Worm (Caenorhabditis elegans) whole organism, L4 larva: ENCODE results near the gene cyp-14A2.

ENCODE experiments used
- D1046.2 ChIP-seq: fragments of 200-800 bp; sonication (Bioruptor generic); IDR thresholded peaks from 2 replicates; pipeline ENCODE4 v1.3.6; 2022; ENCODE audit warnings: missing genetic modification characterization, missing compliant biosample characterization
- T20F7.1 ChIP-seq: fragments of 200-800 bp; sonication (Bioruptor generic); optimal IDR thresholded peaks from 2 replicates; lab custom pipeline; 2018; ENCODE audit warnings: mild to moderate bottlenecking, missing genetic modification characterization, missing compliant biosample characterization
- T26A8.4 ChIP-seq: fragments of 200-800 bp; sonication (Bioruptor generic); IDR thresholded peaks from 2 replicates; pipeline ENCODE4 v1.3.6; 2022; ENCODE audit warnings: missing genetic modification characterization, missing compliant biosample characterization
- Y105C5A.15 ChIP-seq: fragments of 200-800 bp; sonication (Bioruptor generic); IDR thresholded peaks from 2 replicates; pipeline ENCODE4 v1.3.6; 2022; ENCODE audit warnings: missing genetic modification characterization, missing compliant biosample characterization
- Y48G9A.11 ChIP-seq: fragments of 200-800 bp; sonication (Bioruptor generic); IDR thresholded peaks from 2 replicates; pipeline ENCODE4 v1.3.6; 2022; ENCODE audit warnings: missing genetic modification reagents, missing genetic modification characterization, missing compliant biosample characterization
- Y5F2A.4 ChIP-seq: fragments of 200-800 bp; sonication (Bioruptor generic); optimal IDR thresholded peaks from 2 replicates; lab custom pipeline; 2018; ENCODE audit warnings: mild to moderate bottlenecking, missing genetic modification characterization, missing compliant biosample characterization
- ZK337.2 ChIP-seq: fragments of 200-800 bp; sonication (Bioruptor generic); IDR thresholded peaks from 2 replicates; pipeline ENCODE4 v1.3.6; 2022; ENCODE audit warnings: missing genetic modification reagents, missing genetic modification characterization, missing compliant biosample characterization
- arid-1 ChIP-seq: fragments of 200-800 bp; sonication (Bioruptor generic); conservative IDR thresholded peaks from 2 replicates; pipeline ENCODE4 v1.3.6; 2022; ENCODE audit warnings: missing genetic modification reagents, missing genetic modification characterization, missing compliant biosample characterization
- ceh-20 ChIP-seq: fragments of 200-800 bp; sonication (Bioruptor generic); IDR thresholded peaks from 2 replicates; pipeline ENCODE4 v1.3.6; 2022; ENCODE audit warnings: missing genetic modification reagents, missing genetic modification characterization, missing compliant biosample characterization
- ceh-62 ChIP-seq: sonication (generic microtip); optimal IDR thresholded peaks from 2 replicates; lab custom pipeline; 2017; ENCODE audit warnings: missing biosample characterization, missing genetic modification characterization
- ctbp-1 ChIP-seq: fragments of 200-800 bp; sonication (Bioruptor generic); IDR thresholded peaks from 2 replicates; pipeline ENCODE4 v1.3.6; 2022; ENCODE audit warnings: missing genetic modification reagents, missing genetic modification characterization, missing compliant biosample characterization
- daf-16 ChIP-seq, 3 experiments: sonication (generic microtip); optimal IDR thresholded peaks; 2 replicates each; lab custom pipeline; 2016 to 2017; ENCODE audit warnings: missing genetic modification characterization in 3 of 3, missing genetic modification reagents in 3 of 3, mild to moderate bottlenecking in 2 of 3, missing compliant biosample characterization in 2 of 3, missing biosample characterization in 1 of 3, moderate library complexity in 1 of 3
- dmd-6 ChIP-seq: fragments of 200-800 bp; sonication (Bioruptor generic); IDR thresholded peaks from 2 replicates; pipeline ENCODE4 v1.3.6; 2022; ENCODE audit warnings: missing genetic modification reagents, missing genetic modification characterization, missing compliant biosample characterization
- dmd-9 ChIP-seq: fragments of 200-800 bp; sonication (Bioruptor generic); IDR thresholded peaks from 2 replicates; pipeline ENCODE4 v1.3.6; 2022; ENCODE audit warnings: missing genetic modification reagents, missing genetic modification characterization, missing compliant biosample characterization
- egl-43 ChIP-seq: fragments of 200-800 bp; sonication (Bioruptor generic); IDR thresholded peaks from 2 replicates; pipeline ENCODE4 v1.3.6; 2022; ENCODE audit warnings: missing genetic modification reagents, missing genetic modification characterization, missing compliant biosample characterization
- fos-1 ChIP-seq: fragments of 150-350 bp; optimal IDR thresholded peaks from 2 replicates; lab custom pipeline; 2014; ENCODE audit warnings: missing biosample characterization, missing genetic modification characterization
- gei-8 ChIP-seq: fragments of 200-800 bp; sonication (Bioruptor generic); optimal IDR thresholded peaks from 2 replicates; lab custom pipeline; 2018; ENCODE audit warnings: mild to moderate bottlenecking, missing genetic modification characterization, missing compliant biosample characterization
- hlh-30 ChIP-seq: sonication (generic microtip); optimal IDR thresholded peaks from 2 replicates; lab custom pipeline; 2017; ENCODE audit warnings: antibody characterized with exemption, mild to moderate bottlenecking, missing genetic modification characterization, missing compliant biosample characterization; ENCODE audit not compliant: insufficient read depth
- hmg-1.1 ChIP-seq: fragments of 200-800 bp; sonication (Bioruptor generic); IDR thresholded peaks from 2 replicates; pipeline ENCODE4 v1.3.6; 2022; ENCODE audit warnings: missing genetic modification reagents, missing genetic modification characterization, missing compliant biosample characterization
- lim-7 ChIP-seq: fragments of 200-800 bp; sonication (Bioruptor generic); IDR thresholded peaks from 2 replicates; pipeline ENCODE4 v1.3.6; 2022; ENCODE audit warnings: missing genetic modification characterization, missing compliant biosample characterization
- lin-15B ChIP-seq: fragments of 150-350 bp; sonication (generic microtip); optimal IDR thresholded peaks from 3 replicates; lab custom pipeline; 2014; ENCODE audit warnings: missing biosample characterization, missing genetic modification characterization
- lir-3 ChIP-seq: sonication (generic microtip); optimal IDR thresholded peaks from 2 replicates; lab custom pipeline; 2016; ENCODE audit warnings: mild to moderate bottlenecking, missing genetic modification characterization, missing compliant biosample characterization
- madf-9 ChIP-seq: fragments of 200-800 bp; sonication (Bioruptor generic); conservative IDR thresholded peaks from 2 replicates; pipeline ENCODE4 v1.3.6; 2022; ENCODE audit warnings: missing genetic modification reagents, missing genetic modification characterization, missing compliant biosample characterization
- mep-1 ChIP-seq: fragments of 150-350 bp; sonication (generic microtip); optimal IDR thresholded peaks from 3 replicates; lab custom pipeline; 2014; ENCODE audit warnings: missing biosample characterization, missing genetic modification characterization
- mes-2 ChIP-seq: sonication (generic microtip); optimal IDR thresholded peaks from 2 replicates; lab custom pipeline; 2016; ENCODE audit warnings: missing genotype, mild to moderate bottlenecking, missing genetic modification characterization, missing compliant biosample characterization; ENCODE audit not compliant: poor library complexity, severe bottlenecking
- mxl-2 ChIP-seq: fragments of 200-800 bp; sonication (Bioruptor generic); conservative IDR thresholded peaks from 2 replicates; pipeline ENCODE4 v1.3.6; 2022; ENCODE audit warnings: missing genetic modification reagents, missing genetic modification characterization, missing compliant biosample characterization
- nhr-102 ChIP-seq: sonication (generic microtip); optimal IDR thresholded peaks from 2 replicates; lab custom pipeline; 2016; ENCODE audit warnings: mild to moderate bottlenecking, missing genetic modification characterization, moderate library complexity, missing compliant biosample characterization
- nhr-11 ChIP-seq: fragments of 150-350 bp; optimal IDR thresholded peaks from 2 replicates; lab custom pipeline; 2014; ENCODE audit warnings: missing biosample characterization, missing genetic modification characterization
- nhr-111 ChIP-seq: fragments of 200-800 bp; sonication (Bioruptor generic); optimal IDR thresholded peaks from 2 replicates; lab custom pipeline; 2018; ENCODE audit warnings: mild to moderate bottlenecking, missing genetic modification characterization, missing compliant biosample characterization
- nhr-237 ChIP-seq: sonication (generic microtip); optimal IDR thresholded peaks from 2 replicates; lab custom pipeline; 2017; ENCODE audit warnings: missing biosample characterization, missing genetic modification characterization
- nhr-28 ChIP-seq: fragments of 150-350 bp; optimal IDR thresholded peaks from 2 replicates; lab custom pipeline; 2014; ENCODE audit warnings: missing biosample characterization, missing genetic modification characterization
- nhr-41 ChIP-seq: fragments of 200-800 bp; sonication (Bioruptor generic); IDR thresholded peaks from 2 replicates; pipeline ENCODE4 v1.3.6; 2022; ENCODE audit warnings: missing genetic modification reagents, missing genetic modification characterization, missing compliant biosample characterization
- nhr-48 ChIP-seq: sonication (generic microtip); optimal IDR thresholded peaks from 2 replicates; lab custom pipeline; 2016; ENCODE audit warnings: mild to moderate bottlenecking, missing genetic modification characterization, missing compliant biosample characterization
- pha-4 ChIP-seq, 2 experiments: fragments of 150-350 bp in 1 of 2; fragments of 200-800 bp in 1 of 2; sonication (Bioruptor generic) in 1 of 2; IDR thresholded peaks in 1 of 2; optimal IDR thresholded peaks in 1 of 2; 2 replicates each; pipeline versions ENCODE4 v1.3.6 to Lab custom; 2014 to 2022; ENCODE audit warnings: missing genetic modification characterization in 2 of 2, missing genetic modification reagents in 2 of 2, missing biosample characterization in 1 of 2, missing compliant biosample characterization in 1 of 2
- pqm-1 ChIP-seq: sonication (generic microtip); optimal IDR thresholded peaks from 2 replicates; lab custom pipeline; 2017; ENCODE audit warnings: missing biosample characterization, missing genetic modification characterization
- rbr-2 ChIP-seq: sonication (generic microtip); optimal IDR thresholded peaks from 2 replicates; lab custom pipeline; 2016; ENCODE audit warnings: missing genotype, missing genetic modification characterization, missing compliant biosample characterization
- saeg-2 ChIP-seq: fragments of 200-800 bp; sonication (Bioruptor generic); IDR thresholded peaks from 2 replicates; pipeline ENCODE4 v1.3.6; 2022; ENCODE audit warnings: missing genetic modification reagents, missing genetic modification characterization, missing compliant biosample characterization
- spr-1 ChIP-seq: sonication (generic microtip); optimal IDR thresholded peaks from 2 replicates; lab custom pipeline; 2016; ENCODE audit warnings: mild to moderate bottlenecking, missing genetic modification characterization, missing compliant biosample characterization
- spr-3 ChIP-seq: fragments of 200-800 bp; sonication (Bioruptor generic); optimal IDR thresholded peaks from 2 replicates; lab custom pipeline; 2018; ENCODE audit warnings: mild to moderate bottlenecking, missing genetic modification characterization, missing compliant biosample characterization
- tra-1 ChIP-seq: fragments of 200-800 bp; sonication (Bioruptor generic); IDR thresholded peaks from 2 replicates; pipeline ENCODE4 v1.3.6; 2022; ENCODE audit warnings: missing genetic modification reagents, missing genetic modification characterization, missing compliant biosample characterization
- zfp-2 ChIP-seq: sonication (generic microtip); optimal IDR thresholded peaks from 2 replicates; lab custom pipeline; 2016; ENCODE audit warnings: mild to moderate bottlenecking, missing genetic modification characterization, missing compliant biosample characterization
- zfp-3 ChIP-seq: fragments of 200-800 bp; sonication (Bioruptor generic); conservative IDR thresholded peaks from 2 replicates; pipeline ENCODE4 v1.3.6; 2022; ENCODE audit warnings: missing genetic modification reagents, missing genetic modification characterization, missing compliant biosample characterization
- zip-2 ChIP-seq: fragments of 150-350 bp; optimal IDR thresholded peaks from 2 replicates; lab custom pipeline; 2014; ENCODE audit warnings: missing biosample characterization, missing genetic modification characterization
- ztf-7 ChIP-seq: fragments of 150-350 bp; optimal IDR thresholded peaks from 2 replicates; lab custom pipeline; 2014; ENCODE audit warnings: missing biosample characterization, missing genetic modification characterization

cyp-14A2 gene

ce11 chrX:13284618-13285017, 15.1 kb upstream of the cyp-14A2 start (continued):
- peak; percentile 73 for TF ChIP-seq pha-4 (GFP tag; IDR thresholded peaks at IDR 0.05; lab: Robert Waterston, UW)
- TF ChIP-seq pha-4 (tag; optimal IDR thresholded peaks at IDR 0.05; lab: Kevin White, UChicago), result no peak
- no peak for TF ChIP-seq zfp-2
- no peak for TF ChIP-seq zip-2
- TF ChIP-seq gei-8 (GFP tag; lab: Kevin White, UChicago), result no peak
- no peak for TF ChIP-seq fos-1 (tag; lab: Kevin White, UChicago)
- TF ChIP-seq nhr-111, result no peak
- no peak for TF ChIP-seq dmd-9 (GFP tag; lab: Robert Waterston, UW)

ce11 chrX:13284091-13284490, 14.6 kb upstream of the cyp-14A2 start, which contains the start of gene cyp-14A4:
TSS of gene cyp-14A4 (minus strand) at chrX:13284197.
- TF ChIP-seq hlh-30 (tag; lab: Kevin White, UChicago) (no peak), T20F7.1 (GFP tag; lab: Kevin White, UChicago) (no peak), ceh-62 (tag; lab: Kevin White, UChicago) (no peak), daf-16 (GFP tag; optimal IDR thresholded peaks at IDR 0.05; lab: Kevin White, UChicago) (no peak), daf-16 (tag; optimal IDR thresholded peaks at IDR 0.05; lab: Kevin White, UChicago) (peak; percentile 91), Y5F2A.4 (GFP tag; lab: Kevin White, UChicago) (no peak), nhr-28 (tag; lab: Kevin White, UChicago) (peak; percentile 38), lin-15B (no peak)

- TF ChIP-seq Y5F2A.4 (GFP tag; lab: Kevin White, UChicago) (peak; percentile 28), mep-1 (tag; lab: Kevin White, UChicago) (no peak), rbr-2 (tag; lab: Kevin White, UChicago) (no peak), spr-1 (tag; lab: Kevin White, UChicago) (peak; percentile 21), ceh-20 (GFP tag; lab: Robert Waterston, UW) (0 out of 2 replicates have a peak, but pooled peaks have one; percentile 17), hmg-1.1 (GFP tag; lab: Robert Waterston, UW) (no peak), egl-43 (peak; percentile 85), daf-16 (GFP tag; optimal IDR thresholded peaks at IDR 0.05; lab: Kevin White, UChicago) (peak; percentile 27 to 82), daf-16 (tag; optimal IDR thresholded peaks at IDR 0.05; lab: Kevin White, UChicago) (peak; percentile 83), arid-1 (peak; percentile 70; the same call in 1 of the 2 replicates), nhr-41 (peak; percentile 64; the same call in 1 of the 2 replicates), madf-9 (GFP tag; lab: Robert Waterston, UW) (0 out of 2 replicates have a peak, but pooled peaks have one; percentile 44), nhr-11 (no peak), Y48G9A.11 (GFP tag; lab: Robert Waterston, UW) (peak; percentile 44; the same call in 1 of the 2 replicates), dmd-9 (GFP tag; lab: Robert Waterston, UW) (no peak), nhr-48 (tag; lab: Kevin White, UChicago) (peak; percentile 33), pha-4 (GFP tag; IDR thresholded peaks at IDR 0.05; lab: Robert Waterston, UW) (peak; percentile 82), pha-4 (tag; optimal IDR thresholded peaks at IDR 0.05; lab: Kevin White, UChicago) (no peak), ztf-7 (tag; lab: Kevin White, UChicago) (no peak), pqm-1 (tag; lab: Kevin White, UChicago) (no peak), D1046.2 (GFP tag; lab: Robert Waterston, UW) (no peak; the same call in 1 of the 2 replicates), nhr-237 (tag; lab: Kevin White, UChicago) (no peak), hlh-30 (tag; lab: Kevin White, UChicago) (no peak), tra-1 (peak; percentile 71), Y105C5A.15 (no peak), mxl-2 (GFP tag; lab: Robert Waterston, UW) (no peak), lir-3 (tag; lab: Kevin White, UChicago) (peak; percentile 59), saeg-2 (GFP tag; lab: Robert Waterston, UW) (0 out of 2 replicates have a peak, but pooled peaks have one; percentile 30), T26A8.4 (GFP tag; lab: Robert Waterston, UW) (no peak; the same call in 1 of the 2 replicates), ctbp-1 (GFP tag; lab: Robert Waterston, UW) (0 out of 2 replicates have a peak, but pooled peaks have one; percentile 33), lim-7 (GFP tag; lab: Robert Waterston, UW) (peak; percentile 90), zfp-3 (GFP tag; lab: Robert Waterston, UW) (0 out of 2 replicates have a peak, but pooled peaks have one; percentile 12), mes-2 (tag; lab: Kevin White, UChicago) (no peak), nhr-111 (peak; percentile 65), dmd-6 (GFP tag; lab: Robert Waterston, UW) (peak; percentile 23; the same call in 1 of the 2 replicates), spr-3 (GFP tag; lab: Kevin White, UChicago) (peak; percentile 39), ZK337.2 (GFP tag; lab: Robert Waterston, UW) (peak; percentile 44; the same call in 1 of the 2 replicates), nhr-102 (tag; lab: Kevin White, UChicago) (peak; percentile 29)
Observed at ce11 chrX:13283462-13283861, 14.0 kb upstream of the cyp-14A2 start.
